Worm (Caenorhabditis elegans): ENCODE results near the gene C07A4.3.

The C07A4.3 gene

ce11 chrX:10162476-10162875, 12.3 kb upstream of the C07A4.3 start:
- no peak for TF ChIP-seq ztf-11 (tag; optimal IDR thresholded peaks at IDR 0.05)
- no peak for TF ChIP-seq dmd-4 (tag; optimal IDR thresholded peaks at IDR 0.05)
- no peak for TF ChIP-seq nhr-6 (tag; optimal IDR thresholded peaks at IDR 0.05)
- TF ChIP-seq nhr-237 (tag; optimal IDR thresholded peaks at IDR 0.05), result no peak
- TF ChIP-seq nhr-129 (tag; optimal IDR thresholded peaks at IDR 0.05), result no peak
- no peak for TF ChIP-seq zag-1 (tag; optimal IDR thresholded peaks at IDR 0.05)
- TF ChIP-seq lin-13 (GFP tag; optimal IDR thresholded peaks at IDR 0.05), result no peak
- TF ChIP-seq sma-9 (GFP tag; optimal IDR thresholded peaks at IDR 0.05), result no peak
- no peak for TF ChIP-seq sma-9 (tag; optimal IDR thresholded peaks at IDR 0.05)
- TF ChIP-seq alr-1 (tag; optimal IDR thresholded peaks at IDR 0.05), result no peak
- TF ChIP-seq unc-55 (GFP tag; optimal IDR thresholded peaks at IDR 0.05), result no peak
- TF ChIP-seq mab-5 (tag; optimal IDR thresholded peaks at IDR 0.05), result no peak
- TF ChIP-seq ceh-16 (tag; optimal IDR thresholded peaks at IDR 0.05), result no peak
- no peak for TF ChIP-seq mdl-1 (tag; optimal IDR thresholded peaks at IDR 0.05)
- no peak for TF ChIP-seq unc-39 (tag; optimal IDR thresholded peaks at IDR 0.05)
- TF ChIP-seq nhr-23 (tag; optimal IDR thresholded peaks at IDR 0.05), result no peak
- TF ChIP-seq R02D3.7 (tag; optimal IDR thresholded peaks at IDR 0.05), result no peak
- TF ChIP-seq mbf-1 (tag; optimal IDR thresholded peaks at IDR 0.05), result no peak
- no peak for TF ChIP-seq gmeb-1 (tag; optimal IDR thresholded peaks at IDR 0.05)

- no peak for TF ChIP-seq mdl-1 (tag; optimal IDR thresholded peaks at IDR 0.05)
- no peak for TF ChIP-seq unc-55 (GFP tag; optimal IDR thresholded peaks at IDR 0.05)
- no peak for TF ChIP-seq crh-2 (tag; optimal IDR thresholded peaks at IDR 0.05)
- no peak for TF ChIP-seq alr-1 (tag; optimal IDR thresholded peaks at IDR 0.05)
- TF ChIP-seq lin-13 (GFP tag; optimal IDR thresholded peaks at IDR 0.05), result no peak
- TF ChIP-seq ztf-1 (GFP tag; conservative IDR thresholded peaks at IDR 0.05), result no peak
- no peak for TF ChIP-seq mab-5 (tag; optimal IDR thresholded peaks at IDR 0.05)
- no peak for TF ChIP-seq blmp-1 (tag; optimal IDR thresholded peaks at IDR 0.05; ENCODE audit: insufficient read depth)
- TF ChIP-seq sem-4 (tag; optimal IDR thresholded peaks at IDR 0.05), result no peak
- TF ChIP-seq C34F6.9 (tag; optimal IDR thresholded peaks at IDR 0.05), result no peak
- no peak for TF ChIP-seq nhr-10 (tag; optimal IDR thresholded peaks at IDR 0.05)
- no peak for TF ChIP-seq R02D3.7 (tag; optimal IDR thresholded peaks at IDR 0.05)
- no peak for TF ChIP-seq aly-2 (tag; optimal IDR thresholded peaks at IDR 0.05)
- TF ChIP-seq elt-1 (tag; optimal IDR thresholded peaks at IDR 0.05), result no peak
Observed at ce11 chrX:10163212-10163611, 11.6 kb upstream of the C07A4.3 start.

ce11 chrX:10167005-10167404, 7.8 kb upstream of the C07A4.3 start, which contains the start of gene rnp-9:
Gene rnp-9, plus strand, starts transcription at chrX:10167305.
- TF ChIP-seq unc-62 (GFP tag; optimal IDR thresholded peaks at IDR 0.05) (no peak), snpc-4 (tag; optimal IDR thresholded peaks at IDR 0.05) (no peak), nhr-10 (tag; optimal IDR thresholded peaks at IDR 0.05) (no peak), lin-11 (tag; optimal IDR thresholded peaks at IDR 0.05) (no peak), ZK546.5 (tag; optimal IDR thresholded peaks at IDR 0.05) (no peak), peb-1 (tag; optimal IDR thresholded peaks at IDR 0.05) (no peak), Y55F3AM.14 (GFP tag; optimal IDR thresholded peaks at IDR 0.05) (no peak), F13H6.1 (tag; optimal IDR thresholded peaks at IDR 0.05) (no peak), egl-27 (tag; optimal IDR thresholded peaks at IDR 0.05) (no peak), nhr-77 (tag; optimal IDR thresholded peaks at IDR 0.05) (no peak), nhr-23 (tag; optimal IDR thresholded peaks at IDR 0.05) (no peak), mbf-1 (tag; optimal IDR thresholded peaks at IDR 0.05) (no peak), fos-1 (tag; optimal IDR thresholded peaks at IDR 0.05) (no peak), ztf-4 (tag; optimal IDR thresholded peaks at IDR 0.05) (no peak), unc-55 (GFP tag; optimal IDR thresholded peaks at IDR 0.05) (no peak)

- TF ChIP-seq gmeb-1 (tag; optimal IDR thresholded peaks at IDR 0.05) (no peak), blmp-1 (tag; optimal IDR thresholded peaks at IDR 0.05; ENCODE audit: insufficient read depth) (peak; percentile 86), nhr-11 (tag; optimal IDR thresholded peaks at IDR 0.05) (no peak), ama-1 (optimal IDR thresholded peaks at IDR 0.05) (no peak), nhr-77 (tag; optimal IDR thresholded peaks at IDR 0.05) (no peak), unc-55 (GFP tag; optimal IDR thresholded peaks at IDR 0.05) (no peak), lin-39 (tag; optimal IDR thresholded peaks at IDR 0.05) (no peak), peb-1 (tag; optimal IDR thresholded peaks at IDR 0.05) (no peak), sma-9 (GFP tag; optimal IDR thresholded peaks at IDR 0.05) (peak; percentile 31), sma-9 (tag; optimal IDR thresholded peaks at IDR 0.05) (no peak), nhr-21 (tag; optimal IDR thresholded peaks at IDR 0.05) (peak; percentile 17), crh-2 (tag; optimal IDR thresholded peaks at IDR 0.05) (peak; percentile 1), ZK546.5 (tag; optimal IDR thresholded peaks at IDR 0.05) (no peak), alr-1 (tag; optimal IDR thresholded peaks at IDR 0.05) (no peak), unc-62 (GFP tag; optimal IDR thresholded peaks at IDR 0.05) (no peak), nhr-12 (tag; optimal IDR thresholded peaks at IDR 0.05) (no peak), C34F6.9 (tag; optimal IDR thresholded peaks at IDR 0.05) (no peak), mbf-1 (tag; optimal IDR thresholded peaks at IDR 0.05) (no peak), nhr-25 (tag; optimal IDR thresholded peaks at IDR 0.05) (no peak), ceh-16 (tag; optimal IDR thresholded peaks at IDR 0.05) (no peak), lin-11 (tag; optimal IDR thresholded peaks at IDR 0.05) (no peak)
Observed at ce11 chrX:10168534-10168933, 6.2 kb upstream of the C07A4.3 start.
